Fruit fly (Drosophila melanogaster) whole organism, embryonic: ENCODE data around the gene CG13313.

Experiments used
- Antp ChIP-seq: fragments of 200-800 bp; sonication (Bioruptor generic); optimal IDR thresholded peaks from 3 replicates; lab custom pipeline; 2016; ENCODE audit warnings: missing biosample characterization, missing genetic modification characterization
- B-H2 ChIP-seq: fragments of 200-800 bp; sonication (Bioruptor generic); optimal IDR thresholded peaks from 2 replicates; lab custom pipeline; 2018; ENCODE audit warnings: missing biosample characterization, mild to moderate bottlenecking, missing genetic modification characterization
- Bdp1 ChIP-seq: fragments of 200-800 bp; sonication (Bioruptor generic); optimal IDR thresholded peaks from 3 replicates; lab custom pipeline; 2016; ENCODE audit warnings: missing biosample characterization, missing genetic modification characterization
- CG13424 ChIP-seq: fragments of 200-800 bp; sonication (Bioruptor generic); optimal IDR thresholded peaks from 2 replicates; lab custom pipeline; 2019; ENCODE audit warnings: missing biosample characterization, mild to moderate bottlenecking, missing genetic modification characterization, moderate library complexity
- CG16813 ChIP-seq: fragments of 200-800 bp; sonication (Bioruptor generic); IDR thresholded peaks from 3 replicates; pipeline ENCODE4 v1.3.6; 2022; ENCODE audit warnings: missing biosample characterization, missing genetic modification characterization; ENCODE audit not compliant: partially characterized antibody
- CG17186 ChIP-seq: fragments of 200-800 bp; sonication (Bioruptor generic); optimal IDR thresholded peaks from 3 replicates; lab custom pipeline; 2017; ENCODE audit warnings: missing biosample characterization, missing genetic modification reagents, missing genetic modification characterization
- CG17361 ChIP-seq: fragments of 200-800 bp; sonication (Bioruptor generic); IDR thresholded peaks from 3 replicates; pipeline ENCODE4 v1.3.6; 2022; ENCODE audit warnings: missing biosample characterization, missing genetic modification characterization
- CG3065 ChIP-seq: fragments of 200-800 bp; sonication (Bioruptor generic); optimal IDR thresholded peaks from 2 replicates; lab custom pipeline; 2016; ENCODE audit warnings: missing biosample characterization, missing genetic modification characterization
- CG34224 ChIP-seq: fragments of 200-800 bp; sonication (Bioruptor generic); IDR thresholded peaks from 3 replicates; pipeline ENCODE4 v1.3.6; 2022; ENCODE audit warnings: missing biosample characterization, missing genetic modification characterization; ENCODE audit not compliant: partially characterized antibody
- CG4730 ChIP-seq: fragments of 200-800 bp; sonication (Bioruptor generic); IDR thresholded peaks from 2 replicates; pipeline ENCODE4 v1.3.6; 2022; ENCODE audit warnings: missing biosample characterization, missing genetic modification characterization
- CG6683 ChIP-seq: fragments of 200-800 bp; sonication (Bioruptor generic); optimal IDR thresholded peaks from 2 replicates; lab custom pipeline; 2017; ENCODE audit warnings: missing biosample characterization, mild to moderate bottlenecking, missing genetic modification characterization, missing genetic modification reagents
- CG7786 ChIP-seq: fragments of 200-800 bp; sonication (Bioruptor generic); optimal IDR thresholded peaks from 2 replicates; lab custom pipeline; 2016; ENCODE audit warnings: missing biosample characterization, missing genetic modification characterization
- CG8924 ChIP-seq: fragments of 200-800 bp; optimal IDR thresholded peaks from 3 replicates; lab custom pipeline; 2019; ENCODE audit warnings: missing biosample characterization, mild to moderate bottlenecking, missing genetic modification characterization, moderate library complexity
- Doc3 ChIP-seq: fragments of 200-800 bp; sonication (Bioruptor generic); IDR thresholded peaks from 3 replicates; pipeline ENCODE4 v1.3.6; 2022; ENCODE audit warnings: missing biosample characterization, missing genetic modification characterization; ENCODE audit not compliant: partially characterized antibody
- Drgx ChIP-seq: fragments of 200-800 bp; sonication (Bioruptor generic); IDR thresholded peaks from 2 replicates; pipeline ENCODE4 v1.3.6; 2022; ENCODE audit warnings: missing biosample characterization, missing genetic modification characterization
- ERR ChIP-seq: fragments of 200-800 bp; sonication (Bioruptor generic); optimal IDR thresholded peaks from 2 replicates; lab custom pipeline; 2016; ENCODE audit warnings: missing biosample characterization, missing genetic modification characterization
- Elba2 ChIP-seq: fragments of 200-800 bp; sonication (Bioruptor generic); optimal IDR thresholded peaks from 3 replicates; lab custom pipeline; 2016; ENCODE audit warnings: missing biosample characterization, missing genetic modification characterization
- Fer1 ChIP-seq: fragments of 200-800 bp; sonication (Bioruptor generic); optimal IDR thresholded peaks from 2 replicates; lab custom pipeline; 2017; ENCODE audit warnings: missing biosample characterization, mild to moderate bottlenecking, missing genetic modification characterization
- Fer2 ChIP-seq: fragments of 200-800 bp; sonication (Bioruptor generic); optimal IDR thresholded peaks from 2 replicates; lab custom pipeline; 2018; ENCODE audit warnings: missing biosample characterization, mild to moderate bottlenecking, missing genetic modification characterization, moderate library complexity
- HmgZ ChIP-seq: fragments of 200-800 bp; sonication (Bioruptor generic); optimal IDR thresholded peaks from 2 replicates; lab custom pipeline; 2018; ENCODE audit warnings: missing biosample characterization, mild to moderate bottlenecking, missing genetic modification characterization
- Hmr ChIP-seq: fragments of 200-800 bp; sonication (Bioruptor generic); optimal IDR thresholded peaks from 3 replicates; lab custom pipeline; 2017; ENCODE audit warnings: mild to moderate bottlenecking, missing biosample characterization, missing genetic modification reagents, missing genetic modification characterization
- Med ChIP-seq: fragments of 200-800 bp; sonication (Bioruptor generic); peaks from one replicate; lab custom pipeline; 2016; ENCODE audit warnings: missing biosample characterization, missing genetic modification characterization, mild to moderate bottlenecking, inconsistent platforms, moderate library complexity
- Rfx ChIP-seq: fragments of 200-800 bp; sonication (Bioruptor generic); IDR thresholded peaks from 2 replicates; pipeline ENCODE4 v1.3.6; 2022; ENCODE audit warnings: missing biosample characterization, missing genetic modification characterization
- Rx ChIP-seq: fragments of 200-800 bp; sonication (Bioruptor generic); IDR thresholded peaks from 2 replicates; pipeline ENCODE4 v1.3.6; 2022; ENCODE audit warnings: missing biosample characterization, missing genetic modification characterization
- Side ChIP-seq: fragments of 200-800 bp; sonication (Bioruptor generic); optimal IDR thresholded peaks from 2 replicates; lab custom pipeline; 2016; ENCODE audit warnings: missing biosample characterization, missing genetic modification characterization
- Sry-δ ChIP-seq: fragments of 200-800 bp; sonication (Bioruptor generic); optimal IDR thresholded peaks from 2 replicates; lab custom pipeline; 2016; ENCODE audit warnings: missing biosample characterization, missing genetic modification characterization
- Tbp ChIP-seq: fragments of >200 bp; optimal IDR thresholded peaks from 2 replicates; lab custom pipeline; 2018; ENCODE audit warnings: missing biosample characterization, missing genetic modification characterization
- Vsx1 ChIP-seq: fragments of 200-800 bp; sonication (Bioruptor generic); optimal IDR thresholded peaks from 2 replicates; lab custom pipeline; 2017; ENCODE audit warnings: missing biosample characterization, mild to moderate bottlenecking, missing genetic modification characterization, missing genetic modification reagents
- amos ChIP-seq: fragments of 200-800 bp; sonication (Bioruptor generic); IDR thresholded peaks from 2 replicates; pipeline ENCODE4 v1.3.6; 2022; ENCODE audit warnings: missing biosample characterization, missing genetic modification characterization; ENCODE audit not compliant: partially characterized antibody
- ash1 ChIP-seq: fragments of 200-800 bp; sonication (Bioruptor generic); optimal IDR thresholded peaks from 2 replicates; lab custom pipeline; 2018; ENCODE audit warnings: missing biosample characterization, mild to moderate bottlenecking, missing genetic modification characterization
- dati ChIP-seq: fragments of 200-800 bp; sonication (Bioruptor generic); IDR thresholded peaks from 2 replicates; pipeline ENCODE4 v1.3.6; 2022; ENCODE audit warnings: missing biosample characterization, missing genetic modification characterization
- emc ChIP-seq: fragments of 200-800 bp; sonication (Bioruptor generic); optimal IDR thresholded peaks from 2 replicates; lab custom pipeline; 2016; ENCODE audit warnings: missing biosample characterization, missing genetic modification characterization
- en ChIP-seq: fragments of 200-800 bp; sonication (Bioruptor generic); optimal IDR thresholded peaks from 2 replicates; lab custom pipeline; 2016; ENCODE audit warnings: missing biosample characterization, missing genetic modification characterization
- gcm2 ChIP-seq: fragments of 200-800 bp; sonication (Bioruptor generic); optimal IDR thresholded peaks from 2 replicates; lab custom pipeline; 2016; ENCODE audit warnings: missing biosample characterization, missing genetic modification characterization
- hb ChIP-seq: fragments of 200-800 bp; sonication (Bioruptor generic); IDR thresholded peaks from 3 replicates; pipeline ENCODE4 v1.3.6; 2022; ENCODE audit warnings: missing biosample characterization, missing genetic modification characterization; ENCODE audit not compliant: partially characterized antibody
- ind ChIP-seq: fragments of 200-800 bp; sonication (Bioruptor generic); optimal IDR thresholded peaks from 3 replicates; lab custom pipeline; 2016; ENCODE audit warnings: missing biosample characterization, missing genetic modification characterization
- insv ChIP-seq, 2 experiments: fragments of 200-800 bp; sonication (Bioruptor generic); optimal IDR thresholded peaks; 3 replicates each; lab custom pipeline; 2016 to 2018; ENCODE audit warnings: missing biosample characterization in 2 of 2, missing genetic modification characterization in 2 of 2
- inv ChIP-seq: fragments of 200-800 bp; sonication (Bioruptor generic); IDR thresholded peaks from 2 replicates; pipeline ENCODE4 v1.3.6; 2022; ENCODE audit warnings: missing biosample characterization, missing genetic modification characterization; ENCODE audit not compliant: partially characterized antibody
- jigr1 ChIP-seq: fragments of 200-800 bp; sonication (Bioruptor generic); IDR thresholded peaks from 3 replicates; pipeline ENCODE4 v1.3.6; 2022; ENCODE audit warnings: missing biosample characterization, missing genetic modification characterization
- jumu ChIP-seq: fragments of 200-800 bp; sonication (Bioruptor generic); optimal IDR thresholded peaks from 3 replicates; lab custom pipeline; 2016; ENCODE audit warnings: missing biosample characterization, missing genetic modification characterization
- pho ChIP-seq: fragments of 200-800 bp; sonication (Bioruptor generic); optimal IDR thresholded peaks from 2 replicates; lab custom pipeline; 2016; ENCODE audit warnings: missing biosample characterization, missing genetic modification characterization
- pita ChIP-seq: fragments of 200-800 bp; sonication (Bioruptor generic); optimal IDR thresholded peaks from 2 replicates; lab custom pipeline; 2017; ENCODE audit warnings: missing biosample characterization, mild to moderate bottlenecking, missing genetic modification characterization
- psq ChIP-seq: fragments of 200-800 bp; sonication (Bioruptor generic); optimal IDR thresholded peaks from 2 replicates; lab custom pipeline; 2017; ENCODE audit warnings: missing biosample characterization, missing genetic modification characterization
- schlank ChIP-seq: fragments of 200-800 bp; sonication (Bioruptor generic); optimal IDR thresholded peaks from 2 replicates; lab custom pipeline; 2018; ENCODE audit warnings: missing biosample characterization, mild to moderate bottlenecking, missing genetic modification characterization
- sens ChIP-seq: fragments of 200-800 bp; sonication (Bioruptor generic); peaks from one replicate; lab custom pipeline; 2016; ENCODE audit warnings: missing biosample characterization, missing genetic modification characterization
- slbo ChIP-seq: fragments of 200-800 bp; sonication (Bioruptor generic); IDR thresholded peaks from 2 replicates; pipeline ENCODE4 v1.3.6; 2022; ENCODE audit warnings: missing biosample characterization, missing genetic modification characterization
- tgo ChIP-seq: fragments of 200-800 bp; sonication (Bioruptor generic); IDR thresholded peaks from 3 replicates; pipeline ENCODE4 v1.3.6; 2022; ENCODE audit warnings: missing biosample characterization, missing genetic modification characterization
- tio ChIP-seq: fragments of 200-800 bp; sonication (Bioruptor generic); optimal IDR thresholded peaks from 2 replicates; lab custom pipeline; 2017; ENCODE audit warnings: missing biosample characterization, missing genetic modification characterization, inconsistent platforms
- wor ChIP-seq: fragments of 200-800 bp; sonication (Bioruptor generic); IDR thresholded peaks from 2 replicates; pipeline ENCODE4 v1.3.6; 2022; ENCODE audit warnings: missing biosample characterization, missing genetic modification characterization
- zen ChIP-seq: fragments of 200-800 bp; sonication (Bioruptor generic); optimal IDR thresholded peaks from 3 replicates; lab custom pipeline; 2018; ENCODE audit warnings: missing biosample characterization, mild to moderate bottlenecking, missing genetic modification characterization, moderate library complexity
- zfh2 ChIP-seq: fragments of 200-800 bp; sonication (Bioruptor generic); optimal IDR thresholded peaks from 2 replicates; lab custom pipeline; 2016; ENCODE audit warnings: missing biosample characterization, missing genetic modification characterization

CG13313 gene

dm6 chr3L:8997686-8998239 lies 39.1 kb downstream of the CG13313 start, which contains the start of the genes smg and CG5087 (continued):
- TF ChIP-seq gcm2 (GFP tag; lab: Kevin White, UChicago) (no peak), Vsx1 (GFP tag; lab: Kevin White, UChicago) (peak; percentile 64), CG34224 (no peak; the same call in 2 of the 3 replicates), inv (GFP tag; lab: Robert Waterston, UW) (peak; percentile 46; the same call in 1 of the 2 replicates), CG8924 (tag; lab: Kevin White, UChicago) (peak; percentile 86), psq (peak; percentile 15), ERR (GFP tag; lab: Kevin White, UChicago) (peak; percentile 51), Bdp1 (GFP tag; lab: Kevin White, UChicago) (peak; percentile 37), hb (GFP tag; lab: Robert Waterston, UW) (0 out of 3 replicates have a peak, but pooled peaks have one; percentile 42), ash1 (peak; percentile 24), CG17186 (GFP tag; lab: Kevin White, UChicago) (peak; percentile 84), CG6683 (no peak), Hmr (GFP tag; lab: Kevin White, UChicago) (peak; percentile 89), slbo (GFP tag; lab: Robert Waterston, UW) (peak; percentile 81), HmgZ (peak; percentile 92), ind (peak; percentile 17), Drgx (GFP tag; lab: Robert Waterston, UW) (peak; percentile 6; the same call in 1 of the 2 replicates), Sry-δ (GFP tag; lab: Kevin White, UChicago) (peak; percentile 99), tio (GFP tag; lab: Kevin White, UChicago) (no peak), Doc3 (GFP tag; lab: Robert Waterston, UW) (peak; percentile 55; the same call in 1 of the 3 replicates), tgo (GFP tag; lab: Robert Waterston, UW) (no peak), Rfx (GFP tag; lab: Robert Waterston, UW) (peak; percentile 77), dati (GFP tag; lab: Robert Waterston, UW) (no peak), zen (tag; lab: Kevin White, UChicago) (peak; percentile 68), Antp (GFP tag; lab: Kevin White, UChicago) (peak; percentile 56), Fer2 (tag; lab: Kevin White, UChicago) (no peak), insv (GFP tag; optimal IDR thresholded peaks at IDR 0.05; lab: Kevin White, UChicago) (peak in 1 of 2 experiments; percentile 92), schlank (tag; lab: Kevin White, UChicago) (no peak), Elba2 (peak; percentile 100), Side (GFP tag; lab: Kevin White, UChicago) (no peak), CG3065 (no peak), CG13424 (tag; lab: Kevin White, UChicago) (peak; percentile 38), zfh2 (GFP tag; lab: Kevin White, UChicago) (peak; percentile 55), emc (GFP tag; lab: Kevin White, UChicago) (no peak), jumu (GFP tag; lab: Kevin White, UChicago) (peak; percentile 66), Rx (GFP tag; lab: Robert Waterston, UW) (no peak), B-H2 (peak; percentile 64), CG17361 (peak; percentile 11; the same call in 1 of the 3 replicates), Med (peak; percentile 92), sens (peak; percentile 85), wor (GFP tag; lab: Robert Waterston, UW) (no peak), amos (peak; percentile 74), CG7786 (GFP tag; lab: Kevin White, UChicago) (peak; percentile 8), en (GFP tag; lab: Kevin White, UChicago) (no peak), CG16813 (GFP tag; lab: Robert Waterston, UW) (peak; percentile 63), pho (GFP tag; lab: Kevin White, UChicago) (peak; percentile 48), Fer1 (GFP tag; lab: Kevin White, UChicago) (peak; percentile 16), Tbp (no peak), pita (peak; percentile 97), jigr1 (no peak), CG4730 (no peak)
